Worm (Caenorhabditis elegans) whole organism, early embryonic: ENCODE results near the gene C45G7.4.
A peak's percentile ranks its signal among the peaks of the same experiment; 100 is the strongest.

Source experiments
- B0310.2 ChIP-seq: sonication (generic microtip); optimal IDR thresholded peaks from 2 replicates; lab custom pipeline; 2016; ENCODE audit warnings: mild to moderate bottlenecking, missing genetic modification characterization, missing compliant biosample characterization
- F13C5.2 ChIP-seq: sonication (generic microtip); optimal IDR thresholded peaks from 2 replicates; lab custom pipeline; 2017; ENCODE audit warnings: mild to moderate bottlenecking, missing genetic modification characterization, inconsistent platforms, missing compliant biosample characterization
- aly-1 ChIP-seq: sonication (generic microtip); optimal IDR thresholded peaks from 2 replicates; lab custom pipeline; 2016; ENCODE audit warnings: missing genetic modification characterization, missing compliant biosample characterization
- ama-1 ChIP-seq: fragments of 150-350 bp; optimal IDR thresholded peaks from 2 replicates; lab custom pipeline; 2014
- ceh-13 ChIP-seq: fragments of 200-800 bp; sonication (Bioruptor generic); optimal IDR thresholded peaks from 2 replicates; lab custom pipeline; 2018; ENCODE audit warnings: mild to moderate bottlenecking, missing genetic modification characterization, missing compliant biosample characterization
- ceh-36 ChIP-seq: sonication (generic microtip); optimal IDR thresholded peaks from 2 replicates; lab custom pipeline; 2016; ENCODE audit warnings: missing genetic modification characterization, inconsistent platforms, missing compliant biosample characterization
- ets-7 ChIP-seq: sonication (generic microtip); optimal IDR thresholded peaks from 2 replicates; lab custom pipeline; 2016; ENCODE audit warnings: missing genotype, missing genetic modification characterization, missing compliant biosample characterization
- flt-1 ChIP-seq: fragments of 200-800 bp; sonication (Bioruptor generic); IDR thresholded peaks from 2 replicates; pipeline ENCODE4 v1.3.6; 2022; ENCODE audit warnings: missing genetic modification characterization, missing compliant biosample characterization
- hmbx-1 ChIP-seq: sonication (generic microtip); optimal IDR thresholded peaks from 2 replicates; lab custom pipeline; 2016; ENCODE audit warnings: mild to moderate bottlenecking, missing genetic modification characterization, missing compliant biosample characterization
- hmg-4 ChIP-seq: fragments of 200-800 bp; sonication (Bioruptor generic); optimal IDR thresholded peaks from 2 replicates; lab custom pipeline; 2018; ENCODE audit warnings: mild to moderate bottlenecking, missing genetic modification characterization, missing compliant biosample characterization
- hnd-1 ChIP-seq: sonication (generic microtip); optimal IDR thresholded peaks from 2 replicates; lab custom pipeline; 2016; ENCODE audit warnings: missing genetic modification characterization, missing compliant biosample characterization
- pes-1 ChIP-seq: fragments of 200-800 bp; sonication (Bioruptor generic); IDR thresholded peaks from 2 replicates; pipeline ENCODE4 v1.3.6; 2022; ENCODE audit warnings: missing genetic modification reagents, missing genetic modification characterization, missing compliant biosample characterization
- scrt-1 ChIP-seq: fragments of 200-800 bp; sonication (Bioruptor generic); IDR thresholded peaks from 2 replicates; pipeline ENCODE4 v1.3.6; 2022; ENCODE audit warnings: missing genetic modification characterization, missing compliant biosample characterization
- sea-1 ChIP-seq: fragments of 200-800 bp; sonication (Bioruptor generic); conservative IDR thresholded peaks from 2 replicates; pipeline ENCODE4 v1.3.6; 2022; ENCODE audit warnings: missing genetic modification characterization, missing compliant biosample characterization
- tbx-11 ChIP-seq: fragments of 200-800 bp; sonication (Bioruptor generic); IDR thresholded peaks from 2 replicates; pipeline ENCODE4 v1.3.6; 2022; ENCODE audit warnings: missing genetic modification characterization, missing compliant biosample characterization
- tbx-37 ChIP-seq: fragments of 200-800 bp; sonication (Bioruptor generic); conservative IDR thresholded peaks from 2 replicates; pipeline ENCODE4 v1.3.6; 2022; ENCODE audit warnings: missing genetic modification reagents, missing genetic modification characterization, missing compliant biosample characterization
- tra-4 ChIP-seq: sonication (generic microtip); optimal IDR thresholded peaks from 2 replicates; lab custom pipeline; 2017; ENCODE audit warnings: missing genetic modification characterization, missing compliant biosample characterization

C45G7.4 gene

ce11 chrIV:2391809-2392208 lies 41.0 kb upstream of the C45G7.4 start:
- TF ChIP-seq aly-1 (tag; lab: Kevin White, UChicago): no peak
- TF ChIP-seq hmbx-1 (tag; lab: Kevin White, UChicago): no peak
- no peak for TF ChIP-seq flt-1 (GFP tag; lab: Robert Waterston, UW)
- no peak for TF ChIP-seq ceh-36 (tag; lab: Kevin White, UChicago)
- TF ChIP-seq ets-7 (tag; lab: Kevin White, UChicago): no peak
- no peak for TF ChIP-seq hnd-1
- TF ChIP-seq ama-1 (lab: Kevin White, UChicago): no peak

ce11 chrIV:2393023-2393422 lies 39.8 kb upstream of the C45G7.4 start:
- TF ChIP-seq ceh-13 (GFP tag; lab: Kevin White, UChicago) (no peak), scrt-1 (no peak), aly-1 (tag; lab: Kevin White, UChicago) (no peak), tbx-37 (no peak), sea-1 (no peak), pes-1 (GFP tag; lab: Robert Waterston, UW) (no peak), ets-7 (tag; lab: Kevin White, UChicago) (no peak)

- TF ChIP-seq hnd-1: no peak
- TF ChIP-seq ceh-36 (tag; lab: Kevin White, UChicago): no peak
- TF ChIP-seq scrt-1: no peak
- TF ChIP-seq F13C5.2 (tag; lab: Kevin White, UChicago): no peak
- no peak for TF ChIP-seq ceh-13 (GFP tag; lab: Kevin White, UChicago)
- TF ChIP-seq ama-1 (lab: Kevin White, UChicago): no peak
- TF ChIP-seq B0310.2 (tag; lab: Kevin White, UChicago): no peak
- no peak for TF ChIP-seq hmbx-1 (tag; lab: Kevin White, UChicago)
- no peak for TF ChIP-seq tra-4 (tag; lab: Kevin White, UChicago)
- no peak for TF ChIP-seq pes-1 (GFP tag; lab: Robert Waterston, UW)
- no peak for TF ChIP-seq tbx-37
- TF ChIP-seq flt-1 (GFP tag; lab: Robert Waterston, UW): no peak
- no peak for TF ChIP-seq aly-1 (tag; lab: Kevin White, UChicago)
Measured at ce11 chrIV:2395997-2396396, 36.8 kb upstream of the C45G7.4 start.

ce11 chrIV:2398317-2398716 lies 34.5 kb upstream of the C45G7.4 start:
- peak; percentile 30 for TF ChIP-seq hmg-4
- 0 out of 2 replicates have a peak, but pooled peaks have one; percentile 7 for TF ChIP-seq pes-1 (GFP tag; lab: Robert Waterston, UW)
- TF ChIP-seq scrt-1: no peak

ce11 chrIV:2399420-2399819 lies 33.4 kb upstream of the C45G7.4 start, which contains the start of gene Y38F2AR.10:
Gene Y38F2AR.10 (minus strand): TSS chrIV:2399520.
- TF ChIP-seq scrt-1 (no peak), ceh-36 (tag; lab: Kevin White, UChicago) (no peak), B0310.2 (tag; lab: Kevin White, UChicago) (no peak), ceh-13 (GFP tag; lab: Kevin White, UChicago) (no peak), aly-1 (tag; lab: Kevin White, UChicago) (no peak), ets-7 (tag; lab: Kevin White, UChicago) (no peak), ama-1 (lab: Kevin White, UChicago) (no peak), pes-1 (GFP tag; lab: Robert Waterston, UW) (no peak)

ce11 chrIV:2400651-2401050 lies 32.1 kb upstream of the C45G7.4 start:
- TF ChIP-seq B0310.2 (tag; lab: Kevin White, UChicago): no peak
- TF ChIP-seq sea-1: no peak
- no peak for TF ChIP-seq ets-7 (tag; lab: Kevin White, UChicago)
- no peak for TF ChIP-seq tbx-37
- TF ChIP-seq aly-1 (tag; lab: Kevin White, UChicago): no peak

- TF ChIP-seq F13C5.2 (tag; lab: Kevin White, UChicago): no peak
- TF ChIP-seq ceh-36 (tag; lab: Kevin White, UChicago): peak; percentile 97
Measured at ce11 chrIV:2403374-2403773, 29.4 kb upstream of the C45G7.4 start.

- TF ChIP-seq ama-1 (lab: Kevin White, UChicago): no peak
- no peak for TF ChIP-seq tbx-37
- TF ChIP-seq aly-1 (tag; lab: Kevin White, UChicago): no peak
- TF ChIP-seq hnd-1: no peak
- no peak for TF ChIP-seq flt-1 (GFP tag; lab: Robert Waterston, UW)
- TF ChIP-seq tra-4 (tag; lab: Kevin White, UChicago): no peak
- TF ChIP-seq B0310.2 (tag; lab: Kevin White, UChicago): no peak
- no peak for TF ChIP-seq ceh-36 (tag; lab: Kevin White, UChicago)
- TF ChIP-seq pes-1 (GFP tag; lab: Robert Waterston, UW): no peak
- TF ChIP-seq tbx-11 (GFP tag; lab: Robert Waterston, UW): no peak
Measured at ce11 chrIV:2407704-2408103, 25.1 kb upstream of the C45G7.4 start.

- TF ChIP-seq sea-1 (peak; percentile 86), F13C5.2 (tag; lab: Kevin White, UChicago) (peak; percentile 98), tra-4 (tag; lab: Kevin White, UChicago) (peak; percentile 90), ama-1 (lab: Kevin White, UChicago) (no peak), aly-1 (tag; lab: Kevin White, UChicago) (peak; percentile 93), pes-1 (GFP tag; lab: Robert Waterston, UW) (peak; percentile 92), ceh-36 (tag; lab: Kevin White, UChicago) (peak; percentile 92), scrt-1 (peak; percentile 94), B0310.2 (tag; lab: Kevin White, UChicago) (peak; percentile 83), hmbx-1 (tag; lab: Kevin White, UChicago) (peak; percentile 72), tbx-11 (GFP tag; lab: Robert Waterston, UW) (peak; percentile 90), hmg-4 (peak; percentile 99), ets-7 (tag; lab: Kevin White, UChicago) (peak; percentile 68), hnd-1 (peak; percentile 75), flt-1 (GFP tag; lab: Robert Waterston, UW) (peak; percentile 89), tbx-37 (peak; percentile 82), ceh-13 (GFP tag; lab: Kevin White, UChicago) (peak; percentile 79)
Measured at ce11 chrIV:2408437-2408836, 24.4 kb upstream of the C45G7.4 start.
